Worm (Caenorhabditis elegans): ENCODE results near the gene far-7.

DNA sequence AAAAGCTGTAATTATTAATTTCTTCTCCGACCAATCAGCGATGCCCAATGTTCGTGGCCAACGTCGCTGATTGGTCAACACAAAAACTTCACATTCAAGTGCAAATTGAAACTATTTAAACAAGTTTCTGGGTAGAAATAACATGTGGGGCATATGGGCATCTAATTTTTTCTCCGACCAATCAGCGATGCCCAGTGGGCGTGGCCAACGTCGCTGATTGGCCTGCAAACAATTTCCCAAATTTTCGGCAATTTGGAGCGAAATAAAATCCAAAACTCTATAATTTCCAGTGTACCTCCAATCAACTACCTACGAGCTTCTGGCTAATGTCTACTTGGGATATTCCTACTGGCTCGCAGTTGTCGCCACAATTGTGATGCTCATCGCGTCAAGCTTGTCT lies 21.7 kb downstream of the far-7 start:
- TF ChIP-seq tab-1 (GFP tag; IDR thresholded peaks at IDR 0.05) (no peak), flt-1 (GFP tag; IDR thresholded peaks at IDR 0.05) (no peak), T22C8.4 (GFP tag; IDR thresholded peaks at IDR 0.05) (no peak), cog-1 (tag; optimal IDR thresholded peaks at IDR 0.05) (no peak), ref-1 (GFP tag; conservative IDR thresholded peaks at IDR 0.05) (no peak), med-1 (GFP tag; optimal IDR thresholded peaks at IDR 0.05; ENCODE audit: insufficient read depth) (no peak)

Data from whole organism, midembryonic.